Worm (Caenorhabditis elegans): ENCODE results near the gene F47B8.8.

F47B8.8 gene

DNA sequence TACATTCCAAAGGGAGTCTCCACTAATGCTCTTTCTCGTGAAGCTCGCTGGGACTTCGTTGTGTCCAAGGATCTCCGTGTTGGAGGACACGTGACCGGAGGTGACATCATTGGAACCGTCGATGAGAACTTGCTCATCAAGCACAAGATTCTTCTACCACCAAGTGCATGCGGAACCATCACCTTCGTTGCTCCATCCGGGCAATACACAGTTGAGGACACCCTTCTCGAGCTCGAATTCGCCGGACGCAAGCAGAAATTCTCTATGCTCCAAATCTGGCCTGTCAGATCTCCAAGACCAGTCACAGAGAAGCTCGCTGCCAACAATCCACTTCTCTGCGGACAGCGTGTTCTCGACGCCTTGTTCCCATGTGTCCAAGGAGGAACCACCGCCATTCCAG lies 20.5 kb downstream of the F47B8.8 start:
- TF ChIP-seq odd-2 (tag; optimal IDR thresholded peaks at IDR 0.05) = no peak
- no peak for TF ChIP-seq Y22D7AL.16 (tag; optimal IDR thresholded peaks at IDR 0.05)
- no peak for TF ChIP-seq tbx-7 (tag; optimal IDR thresholded peaks at IDR 0.05)
- no peak for TF ChIP-seq ceh-24 (tag; optimal IDR thresholded peaks at IDR 0.05)
- TF ChIP-seq elt-4 (tag; optimal IDR thresholded peaks at IDR 0.05) = no peak
- no peak for TF ChIP-seq hlh-8 (tag; optimal IDR thresholded peaks at IDR 0.05)
- no peak for TF ChIP-seq lim-6 (tag; optimal IDR thresholded peaks at IDR 0.05)
- TF ChIP-seq nfya-1 (tag; optimal IDR thresholded peaks at IDR 0.05) = no peak
- TF ChIP-seq ztf-16 (tag; optimal IDR thresholded peaks at IDR 0.05) = no peak
- TF ChIP-seq ceh-18 (tag; optimal IDR thresholded peaks at IDR 0.05) = no peak
- TF ChIP-seq ttx-3 (tag; optimal IDR thresholded peaks at IDR 0.05) = no peak
- no peak for TF ChIP-seq C38D4.7 (GFP tag; optimal IDR thresholded peaks at IDR 0.05)
- no peak for TF ChIP-seq pros-1 (tag; optimal IDR thresholded peaks at IDR 0.05)
- no peak for TF ChIP-seq F13H6.1 (tag; optimal IDR thresholded peaks at IDR 0.05)

DNA sequence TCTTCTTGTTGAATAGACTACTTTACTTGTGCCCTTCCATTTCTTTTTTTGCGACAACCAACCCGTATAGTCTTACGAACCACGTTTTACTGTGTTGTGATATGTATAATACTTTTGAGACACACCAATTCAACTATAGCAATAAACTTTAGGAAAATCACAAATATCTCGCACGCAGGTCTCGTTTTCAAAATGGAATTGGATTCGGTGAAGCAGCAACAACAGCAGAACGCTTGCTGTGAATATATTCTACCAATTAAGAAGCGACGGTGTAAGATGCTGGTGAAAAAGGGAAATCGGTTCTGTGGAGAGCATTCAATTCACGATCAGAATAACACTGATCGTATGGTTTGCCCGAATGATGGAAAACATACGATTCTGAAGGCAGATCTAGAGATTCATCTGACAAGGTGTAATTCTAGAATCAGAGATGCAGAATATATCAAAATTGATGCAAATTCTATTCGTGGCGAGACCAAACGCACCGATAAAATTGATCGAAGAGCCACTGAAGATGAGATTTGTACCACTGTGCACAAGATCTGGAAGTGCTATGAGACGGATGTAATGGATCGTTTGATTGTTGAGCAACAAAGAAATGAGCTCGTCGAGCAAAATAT lies 22.8 kb downstream of the F47B8.8 start, which contains the start of gene Y49A3A.3:
Gene Y49A3A.3 (plus strand): TSS at position 153 of the 620 bp plus-strand sequence.
- TF ChIP-seq ama-1 (optimal IDR thresholded peaks at IDR 0.05) (peak; percentile 52), nhr-232 (tag; optimal IDR thresholded peaks at IDR 0.05) (no peak)

DNA sequence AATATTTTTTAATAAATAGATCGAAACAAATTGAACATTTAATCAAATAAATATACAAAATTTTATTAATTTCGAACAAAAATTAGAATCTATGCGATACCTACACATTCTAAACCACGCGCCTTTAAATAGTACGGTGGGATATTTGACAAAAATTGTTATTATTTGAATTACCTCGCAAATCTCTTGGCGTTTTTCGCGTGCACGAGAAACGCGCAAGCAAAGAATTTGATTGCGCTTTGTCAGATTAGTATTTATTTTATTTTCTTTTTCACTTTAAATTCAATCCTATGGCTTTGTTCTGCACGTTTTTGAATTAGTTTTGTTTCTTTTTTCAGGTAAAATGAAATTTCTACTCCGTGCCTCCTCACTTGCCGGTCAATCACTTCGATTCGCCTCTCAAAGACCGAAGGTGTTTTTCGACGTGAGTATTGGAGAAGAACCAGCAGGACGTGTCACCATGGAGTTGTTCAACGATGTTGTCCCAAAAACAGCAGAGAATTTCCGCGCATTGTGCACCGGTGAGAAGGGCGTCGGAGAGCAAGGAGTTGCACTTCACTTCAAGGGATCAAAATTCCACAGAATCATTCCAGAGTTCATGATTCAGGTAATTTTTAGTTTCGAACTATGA lies 24.3 kb downstream of the F47B8.8 start, which contains the start of gene cyn-1:
Gene cyn-1 (plus strand): TSS at position 339 of the 631 bp plus-strand sequence.
- TF ChIP-seq elt-4 (tag; optimal IDR thresholded peaks at IDR 0.05) = no peak
- TF ChIP-seq unc-86 (tag; optimal IDR thresholded peaks at IDR 0.05) = no peak
- TF ChIP-seq fkh-6 (tag; optimal IDR thresholded peaks at IDR 0.05) = no peak
- no peak for TF ChIP-seq hlh-30 (tag; optimal IDR thresholded peaks at IDR 0.05; ENCODE audit: insufficient read depth)
- TF ChIP-seq ceh-9 (tag; optimal IDR thresholded peaks at IDR 0.05) = no peak
- no peak for TF ChIP-seq eyg-1 (tag; optimal IDR thresholded peaks at IDR 0.05)
- peak; percentile 33 for TF ChIP-seq ceh-18 (tag; optimal IDR thresholded peaks at IDR 0.05)
- TF ChIP-seq ceh-45 (GFP tag; IDR thresholded peaks at IDR 0.05) = no peak
- TF ChIP-seq madf-2 (tag; optimal IDR thresholded peaks at IDR 0.05) = no peak
- no peak for TF ChIP-seq gmeb-2 (tag; optimal IDR thresholded peaks at IDR 0.05)
- TF ChIP-seq nfya-1 (tag; optimal IDR thresholded peaks at IDR 0.05) = peak; percentile 81
- TF ChIP-seq ahr-1 (tag; optimal IDR thresholded peaks at IDR 0.05) = no peak
- no peak for TF ChIP-seq che-1 (tag; optimal IDR thresholded peaks at IDR 0.05)
- no peak for TF ChIP-seq odd-2 (tag; optimal IDR thresholded peaks at IDR 0.05)
- peak; percentile 35 for TF ChIP-seq ceh-34 (tag; optimal IDR thresholded peaks at IDR 0.05)
- TF ChIP-seq unc-42 (tag; optimal IDR thresholded peaks at IDR 0.05) = peak; percentile 51
- no peak for TF ChIP-seq ceh-2 (tag; optimal IDR thresholded peaks at IDR 0.05)
- TF ChIP-seq tbx-7 (tag; optimal IDR thresholded peaks at IDR 0.05) = no peak
- TF ChIP-seq ref-2 (tag; optimal IDR thresholded peaks at IDR 0.05) = no peak
- TF ChIP-seq tbx-2 (tag; optimal IDR thresholded peaks at IDR 0.05) = peak; percentile 25
- TF ChIP-seq ceh-48 (tag; optimal IDR thresholded peaks at IDR 0.05) = peak; percentile 28
- no peak for TF ChIP-seq dmd-4 (tag; optimal IDR thresholded peaks at IDR 0.05; ENCODE audit: borderline replicate concordance)
- no peak for TF ChIP-seq lin-11 (tag; optimal IDR thresholded peaks at IDR 0.05)
- TF ChIP-seq ceh-6 (GFP tag; optimal IDR thresholded peaks at IDR 0.05) = no peak
- no peak for TF ChIP-seq sox-4 (tag; optimal IDR thresholded peaks at IDR 0.05)
- TF ChIP-seq ceh-31 (tag; optimal IDR thresholded peaks at IDR 0.05) = peak; percentile 52
- peak; percentile 10 for TF ChIP-seq dve-1 (tag; optimal IDR thresholded peaks at IDR 0.05)
- no peak for TF ChIP-seq ceh-19 (GFP tag; optimal IDR thresholded peaks at IDR 0.05)
